Fruit fly (Drosophila melanogaster) whole organism, wandering third instar larva: ENCODE measurements around the gene CG9636.

Source experiments
- CG32264 ChIP-seq: fragments of 200-800 bp; sonication (Bioruptor generic); optimal IDR thresholded peaks from 2 replicates; lab custom pipeline; 2016; ENCODE audit warnings: missing biosample characterization, missing genetic modification characterization
- CG9705 ChIP-seq: fragments of 200-800 bp; sonication (Bioruptor generic); optimal IDR thresholded peaks from 2 replicates; lab custom pipeline; 2018; ENCODE audit warnings: missing biosample characterization, mild to moderate bottlenecking, missing genetic modification characterization
- Dfd ChIP-seq: fragments of >200 bp; optimal IDR thresholded peaks from 2 replicates; lab custom pipeline; 2017; ENCODE audit warnings: missing biosample characterization, missing genetic modification characterization
- Dif ChIP-seq: fragments of 200-275, 200-300 bp; sonication (Bioruptor generic); optimal IDR thresholded peaks from 2 replicates; lab custom pipeline; 2018; ENCODE audit warnings: missing biosample characterization, missing genetic modification characterization; ENCODE audit not compliant: partially characterized antibody
- HLH106 ChIP-seq: fragments of 200-800 bp; optimal IDR thresholded peaks from 3 replicates; lab custom pipeline; 2019; ENCODE audit warnings: missing biosample characterization, mild to moderate bottlenecking, missing genetic modification characterization, moderate library complexity
- Hr78 ChIP-seq: fragments of >200 bp; optimal IDR thresholded peaks from 2 replicates; lab custom pipeline; 2017; ENCODE audit warnings: missing biosample characterization, missing genetic modification characterization
- Mio ChIP-seq: sonication (Bioruptor generic); optimal IDR thresholded peaks from 2 replicates; lab custom pipeline; 2016; ENCODE audit warnings: missing biosample characterization, missing genetic modification characterization
- N ChIP-seq: fragments of >200 bp; optimal IDR thresholded peaks from 2 replicates; lab custom pipeline; 2018; ENCODE audit warnings: missing biosample characterization, missing external identifiers, missing genetic modification characterization
- OdsH ChIP-seq: fragments of 200-800 bp; sonication (Bioruptor generic); optimal IDR thresholded peaks from 2 replicates; lab custom pipeline; 2016; ENCODE audit warnings: missing biosample characterization, mild to moderate bottlenecking, missing genetic modification characterization
- h ChIP-seq: fragments of 200-800 bp; sonication (Bioruptor generic); optimal IDR thresholded peaks from 3 replicates; lab custom pipeline; 2016; ENCODE audit warnings: missing biosample characterization, mild to moderate bottlenecking, missing genetic modification characterization
- jim ChIP-seq: fragments of 175-275, 200-325 bp; sonication (Bioruptor generic); optimal IDR thresholded peaks from 2 replicates; lab custom pipeline; 2016; ENCODE audit warnings: missing biosample characterization, mild to moderate bottlenecking, missing genetic modification characterization
- lola ChIP-seq: fragments of >200 bp; optimal IDR thresholded peaks from 2 replicates; lab custom pipeline; 2017; ENCODE audit warnings: missing biosample characterization, missing genetic modification characterization
- pan ChIP-seq: fragments of >200 bp; optimal IDR thresholded peaks from 2 replicates; lab custom pipeline; 2017
- usp ChIP-seq: fragments of >200 bp; optimal IDR thresholded peaks from 2 replicates; lab custom pipeline; 2017; ENCODE audit warnings: missing biosample characterization, missing genetic modification characterization

- TF ChIP-seq HLH106 (tag; lab: Kevin White, UChicago), result no peak
- TF ChIP-seq N (GFP tag; lab: Kevin White, UChicago), result no peak
- no peak for TF ChIP-seq lola
- no peak for TF ChIP-seq Mio (GFP tag; lab: Kevin White, UChicago)
- TF ChIP-seq usp (GFP tag; lab: Kevin White, UChicago), result no peak
- TF ChIP-seq CG9705 (GFP tag; lab: Kevin White, UChicago), result no peak
- TF ChIP-seq pan (lab: Kevin White, UChicago), result no peak
- TF ChIP-seq CG32264 (GFP tag; lab: Kevin White, UChicago), result no peak
- TF ChIP-seq Dif (GFP tag; lab: Kevin White, UChicago), result no peak
- no peak for TF ChIP-seq Hr78
- TF ChIP-seq h (GFP tag; lab: Kevin White, UChicago), result no peak
- TF ChIP-seq jim (GFP tag; lab: Kevin White, UChicago), result no peak
- TF ChIP-seq Dfd, result no peak
- no peak for TF ChIP-seq OdsH
Measured at dm6 chr3R:8217727-8218126, 25.9 kb downstream of the CG9636 start, which contains the start of gene CG7800.
